Worm (Caenorhabditis elegans): ENCODE measurements around the gene C31B8.16.

DNA sequence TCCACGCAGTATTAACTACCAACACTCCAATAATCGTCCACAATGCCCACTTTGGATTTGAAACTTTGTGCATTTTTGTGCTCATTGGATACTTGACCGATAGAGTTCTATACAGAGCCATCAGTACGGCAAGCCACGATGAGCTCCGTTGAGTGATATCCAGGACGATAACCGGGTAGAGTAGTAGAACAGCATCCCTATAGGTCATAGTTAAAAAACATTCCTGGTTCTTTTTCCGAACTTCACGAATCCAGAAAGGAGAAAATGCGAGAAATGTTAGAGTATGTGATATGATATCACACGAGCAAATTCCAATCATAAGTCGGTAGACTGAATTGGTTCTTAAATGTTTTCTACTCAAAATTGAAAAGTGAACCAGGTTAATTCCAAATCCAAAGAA, 41.6 kb upstream of the C31B8.16 start:
- TF ChIP-seq ces-1 (GFP tag; optimal IDR thresholded peaks at IDR 0.05) (no peak), C34B4.2 (tag; optimal IDR thresholded peaks at IDR 0.05) (no peak), tbx-2 (tag; optimal IDR thresholded peaks at IDR 0.05) (no peak), lin-39 (tag; optimal IDR thresholded peaks at IDR 0.05) (no peak)
